Fruit fly (Drosophila melanogaster): ENCODE data around the gene CG17776.

CG17776 gene

DNA sequence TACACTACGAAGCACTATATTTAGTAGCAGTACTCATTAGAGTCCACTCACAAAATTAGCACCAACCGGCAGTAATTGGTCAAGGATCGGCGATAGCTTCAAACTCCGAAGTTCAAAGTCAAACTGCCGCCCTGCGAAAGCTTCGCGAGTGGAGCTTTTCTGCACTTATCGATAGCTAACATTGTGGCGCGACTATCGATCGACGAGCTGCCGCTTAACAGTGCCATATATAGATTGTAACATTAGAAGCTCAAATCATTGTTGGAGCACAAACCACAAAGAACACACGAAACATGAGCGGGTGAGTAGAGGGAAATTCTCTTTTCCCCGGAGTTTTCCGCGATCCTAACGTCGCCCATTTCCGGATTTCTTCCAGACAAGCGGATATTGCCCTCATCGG is 39.4 kb upstream of the CG17776 start, which contains the start of gene Pgd (continued):
- peak; percentile 37 for TF ChIP-seq Fer1 (GFP tag; optimal IDR thresholded peaks at IDR 0.05)
- no peak for TF ChIP-seq pnt (GFP tag; optimal IDR thresholded peaks at IDR 0.05)
- TF ChIP-seq CG10979 (tag; optimal IDR thresholded peaks at IDR 0.05) = no peak
- no peak for TF ChIP-seq her (GFP tag; optimal IDR thresholded peaks at IDR 0.05)
- no peak for TF ChIP-seq gfzf (GFP tag; optimal IDR thresholded peaks at IDR 0.05)
- peak; percentile 69; the same call in 1 of the 2 replicates for TF ChIP-seq amos (GFP tag; IDR thresholded peaks at IDR 0.05; ENCODE audit: partially characterized antibody)
- peak; percentile 39 for TF ChIP-seq CG15514 (GFP tag; optimal IDR thresholded peaks at IDR 0.05)
- peak; percentile 37; the same call in 1 of the 3 replicates for TF ChIP-seq zen2 (GFP tag; IDR thresholded peaks at IDR 0.05; ENCODE audit: partially characterized antibody)
- no peak for TF ChIP-seq ro (GFP tag; IDR thresholded peaks at IDR 0.05)
- TF ChIP-seq Fer3 (tag; optimal IDR thresholded peaks at IDR 0.05) = no peak
- no peak for TF ChIP-seq Blimp-1 (GFP tag; optimal IDR thresholded peaks at IDR 0.05)
- no peak for TF ChIP-seq CG15269 (tag; optimal IDR thresholded peaks at IDR 0.05)
- peak; percentile 47; the same call in 1 of the 3 replicates for TF ChIP-seq CG16813 (GFP tag; IDR thresholded peaks at IDR 0.05; ENCODE audit: partially characterized antibody)
- no peak for TF ChIP-seq E2f1 (GFP tag; IDR thresholded peaks at IDR 0.05)
- no peak for TF ChIP-seq fd102C (GFP tag; optimal IDR thresholded peaks at IDR 0.05)
- TF ChIP-seq CG17361 (GFP tag; IDR thresholded peaks at IDR 0.05) = no peak
- TF ChIP-seq fd3F (GFP tag; optimal IDR thresholded peaks at IDR 0.05) = no peak
- TF ChIP-seq CG12071 (GFP tag; optimal IDR thresholded peaks at IDR 0.05) = no peak
- no peak for TF ChIP-seq CG13624 (GFP tag; optimal IDR thresholded peaks at IDR 0.05)
- TF ChIP-seq hth (optimal IDR thresholded peaks at IDR 0.05) = no peak
- TF ChIP-seq insv (GFP tag; optimal IDR thresholded peaks at IDR 0.05) = no peak
- TF ChIP-seq CG8478 (optimal IDR thresholded peaks at IDR 0.05) = no peak
- no peak for TF ChIP-seq slou (GFP tag; optimal IDR thresholded peaks at IDR 0.05)
- no peak for TF ChIP-seq Hr3 (GFP tag; optimal IDR thresholded peaks at IDR 0.05)
- no peak for TF ChIP-seq sc (optimal IDR thresholded peaks at IDR 0.05)
- TF ChIP-seq sc (GFP tag; optimal IDR thresholded peaks at IDR 0.05) = no peak
- no peak for TF ChIP-seq CG2199 (GFP tag; IDR thresholded peaks at IDR 0.05)
- no peak for TF ChIP-seq CG15601 (tag; optimal IDR thresholded peaks at IDR 0.05)
- no peak for TF ChIP-seq Aef1 (GFP tag; IDR thresholded peaks at IDR 0.05)
- TF ChIP-seq D19A (tag; optimal IDR thresholded peaks at IDR 0.05) = no peak
- no peak for TF ChIP-seq Rx (GFP tag; IDR thresholded peaks at IDR 0.05)
- TF ChIP-seq Optix (GFP tag; IDR thresholded peaks at IDR 0.05) = no peak
- TF ChIP-seq CG7556 (GFP tag; optimal IDR thresholded peaks at IDR 0.05) = no peak
- TF ChIP-seq CG13123 (GFP tag; optimal IDR thresholded peaks at IDR 0.05) = no peak
- TF ChIP-seq Oaz (GFP tag; IDR thresholded peaks at IDR 0.05) = no peak
- no peak for TF ChIP-seq CG17568 (GFP tag; optimal IDR thresholded peaks at IDR 0.05)
- TF ChIP-seq Mrtf (GFP tag; IDR thresholded peaks at IDR 0.05) = no peak
- no peak for TF ChIP-seq Dfd (GFP tag; optimal IDR thresholded peaks at IDR 0.05)
- no peak for TF ChIP-seq tna (GFP tag; IDR thresholded peaks at IDR 0.05; ENCODE audit: partially characterized antibody)
- no peak for TF ChIP-seq hkb (optimal IDR thresholded peaks at IDR 0.05)
- TF ChIP-seq hkb (GFP tag; IDR thresholded peaks at IDR 0.05) = no peak
- peak; percentile 75 for TF ChIP-seq Dp (GFP tag; optimal IDR thresholded peaks at IDR 0.05)
- TF ChIP-seq btn (GFP tag; optimal IDR thresholded peaks at IDR 0.05) = no peak
- TF ChIP-seq run (tag; optimal IDR thresholded peaks at IDR 0.05) = no peak
- peak; percentile 70; the same call in 1 of the 4 replicates for TF ChIP-seq chinmo (GFP tag; IDR thresholded peaks at IDR 0.05; ENCODE audit: partially characterized antibody)
- TF ChIP-seq CG6813 (GFP tag; optimal IDR thresholded peaks at IDR 0.05) = no peak
- TF ChIP-seq zf30C (GFP tag; optimal IDR thresholded peaks at IDR 0.05) = no peak
- TF ChIP-seq Camta (GFP tag; optimal IDR thresholded peaks at IDR 0.05) = no peak
- no peak for TF ChIP-seq CG6683 (GFP tag; optimal IDR thresholded peaks at IDR 0.05)
- no peak for TF ChIP-seq CG8388 (GFP tag; optimal IDR thresholded peaks at IDR 0.05)
- peak; percentile 56 for TF ChIP-seq pzg (GFP tag; optimal IDR thresholded peaks at IDR 0.05)
- TF ChIP-seq hbn (GFP tag; IDR thresholded peaks at IDR 0.05; ENCODE audit: partially characterized antibody) = peak; percentile 64
